Worm (Caenorhabditis elegans) whole organism, L2 larva: ENCODE data around the gene Y38H6C.8.

Experiments used
- C34F6.9 ChIP-seq: fragments of 150-350 bp; optimal IDR thresholded peaks from 2 replicates; lab custom pipeline; 2014; ENCODE audit warnings: missing biosample characterization, missing genetic modification characterization
- R02D3.7 ChIP-seq: fragments of 150-350 bp; optimal IDR thresholded peaks from 2 replicates; lab custom pipeline; 2014; ENCODE audit warnings: missing biosample characterization, missing genetic modification characterization
- Y55F3AM.14 ChIP-seq: fragments of 200-800 bp; sonication (Bioruptor generic); optimal IDR thresholded peaks from 2 replicates; lab custom pipeline; 2018; ENCODE audit warnings: mild to moderate bottlenecking, missing genetic modification characterization, missing compliant biosample characterization
- ZK546.5 ChIP-seq: sonication (generic microtip); optimal IDR thresholded peaks from 2 replicates; lab custom pipeline; 2017; ENCODE audit warnings: missing biosample characterization, missing genetic modification characterization
- alr-1 ChIP-seq: fragments of 150-350 bp; optimal IDR thresholded peaks from 2 replicates; lab custom pipeline; 2014; ENCODE audit warnings: missing biosample characterization, missing genetic modification characterization
- aly-2 ChIP-seq: fragments of 150-350 bp; optimal IDR thresholded peaks from 2 replicates; lab custom pipeline; 2014; ENCODE audit warnings: missing biosample characterization, missing genetic modification characterization
- ama-1 ChIP-seq: fragments of 150-350 bp; optimal IDR thresholded peaks from 2 replicates; lab custom pipeline; 2018; ENCODE audit warnings: inconsistent platforms
- blmp-1 ChIP-seq: sonication (generic microtip); optimal IDR thresholded peaks from 2 replicates; lab custom pipeline; 2017; ENCODE audit warnings: missing genetic modification characterization, mild to moderate bottlenecking, missing compliant biosample characterization, antibody characterized with exemption, moderate library complexity; ENCODE audit not compliant: insufficient read depth
- ceh-16 ChIP-seq: fragments of 150-350 bp; optimal IDR thresholded peaks from 2 replicates; lab custom pipeline; 2014; ENCODE audit warnings: missing biosample characterization, missing genetic modification characterization
- ceh-82 ChIP-seq: fragments of 150-350 bp; optimal IDR thresholded peaks from 2 replicates; lab custom pipeline; 2014; ENCODE audit warnings: missing biosample characterization, missing genetic modification characterization
- dmd-4 ChIP-seq: sonication (generic microtip); optimal IDR thresholded peaks from 2 replicates; lab custom pipeline; 2017; ENCODE audit warnings: missing biosample characterization, missing genetic modification characterization
- egl-27 ChIP-seq: sonication (generic microtip); optimal IDR thresholded peaks from 3 replicates; lab custom pipeline; 2017; ENCODE audit warnings: missing biosample characterization, missing genetic modification reagents, missing genetic modification characterization
- elt-1 ChIP-seq: fragments of 150-350 bp; optimal IDR thresholded peaks from 2 replicates; lab custom pipeline; 2014; ENCODE audit warnings: missing biosample characterization, missing genetic modification characterization
- elt-3 ChIP-seq: sonication (generic microtip); optimal IDR thresholded peaks from 2 replicates; lab custom pipeline; 2017; ENCODE audit warnings: missing biosample characterization, missing genetic modification characterization
- gmeb-1 ChIP-seq: fragments of 150-350 bp; optimal IDR thresholded peaks from 2 replicates; lab custom pipeline; 2014; ENCODE audit warnings: missing biosample characterization, missing genetic modification characterization
- lin-11 ChIP-seq: fragments of 150-350 bp; sonication (generic microtip); optimal IDR thresholded peaks from 2 replicates; lab custom pipeline; 2014; ENCODE audit warnings: missing biosample characterization, missing genetic modification characterization, inconsistent platforms, mixed read lengths
- lin-13 ChIP-seq: fragments of 150-350 bp; optimal IDR thresholded peaks from 2 replicates; lab custom pipeline; 2014; ENCODE audit warnings: missing biosample characterization, missing genetic modification reagents, missing genetic modification characterization
- mdl-1 ChIP-seq, 2 experiments: fragments of 150-350 bp in 1 of 2; sonication (generic microtip) in 1 of 2; optimal IDR thresholded peaks; 2 replicates each; lab custom pipeline; 2017; ENCODE audit warnings: missing biosample characterization in 2 of 2, missing genetic modification characterization in 2 of 2
- nhr-10 ChIP-seq: sonication (generic microtip); optimal IDR thresholded peaks from 2 replicates; lab custom pipeline; 2017; ENCODE audit warnings: missing biosample characterization, missing genetic modification characterization
- nhr-12 ChIP-seq: fragments of 150-350 bp; optimal IDR thresholded peaks from 2 replicates; lab custom pipeline; 2014; ENCODE audit warnings: missing biosample characterization, missing genetic modification characterization
- nhr-21 ChIP-seq: fragments of 150-350 bp; optimal IDR thresholded peaks from 2 replicates; lab custom pipeline; 2014; ENCODE audit warnings: missing biosample characterization, missing genetic modification characterization
- nhr-237 ChIP-seq: fragments of 150-350 bp; optimal IDR thresholded peaks from 2 replicates; lab custom pipeline; 2014; ENCODE audit warnings: missing biosample characterization, missing genetic modification characterization
- nhr-25 ChIP-seq: fragments of 150-350 bp; sonication (generic microtip); optimal IDR thresholded peaks from 3 replicates; lab custom pipeline; 2014; ENCODE audit warnings: missing biosample characterization, missing genetic modification characterization
- peb-1 ChIP-seq: fragments of 150-350 bp; optimal IDR thresholded peaks from 2 replicates; lab custom pipeline; 2014; ENCODE audit warnings: missing biosample characterization, missing genetic modification characterization
- sem-4 ChIP-seq: fragments of 150-350 bp; optimal IDR thresholded peaks from 2 replicates; lab custom pipeline; 2014; ENCODE audit warnings: missing biosample characterization, missing genetic modification reagents, missing genetic modification characterization
- skn-1 ChIP-seq: sonication (generic microtip); optimal IDR thresholded peaks from 2 replicates; lab custom pipeline; 2017; ENCODE audit warnings: missing biosample characterization, missing genetic modification characterization
- sma-3 ChIP-seq: sonication (generic microtip); optimal IDR thresholded peaks from 2 replicates; lab custom pipeline; 2016; ENCODE audit warnings: missing genetic modification reagents, missing genetic modification characterization, missing compliant biosample characterization
- unc-39 ChIP-seq: fragments of 150-350 bp; optimal IDR thresholded peaks from 2 replicates; lab custom pipeline; 2014; ENCODE audit warnings: missing biosample characterization, missing genetic modification characterization
- unc-55 ChIP-seq: fragments of 150-350 bp; sonication (generic microtip); optimal IDR thresholded peaks from 3 replicates; lab custom pipeline; 2014; ENCODE audit warnings: missing biosample characterization, missing genetic modification reagents, missing genetic modification characterization
- unc-62 ChIP-seq: fragments of 150-350 bp; optimal IDR thresholded peaks from 2 replicates; lab custom pipeline; 2014; ENCODE audit warnings: missing biosample characterization, missing genetic modification reagents, missing genetic modification characterization
- zag-1 ChIP-seq: fragments of 150-350 bp; optimal IDR thresholded peaks from 2 replicates; lab custom pipeline; 2014; ENCODE audit warnings: missing biosample characterization, missing genetic modification characterization
- ztf-11 ChIP-seq: sonication (generic microtip); optimal IDR thresholded peaks from 2 replicates; lab custom pipeline; 2017; ENCODE audit warnings: missing biosample characterization, missing genetic modification characterization
- ztf-4 ChIP-seq: fragments of 150-350 bp; optimal IDR thresholded peaks from 2 replicates; lab custom pipeline; 2014; ENCODE audit warnings: missing biosample characterization, missing genetic modification characterization

Gene Y38H6C.8

ce11 chrV:20547048-20547447 is 33.3 kb downstream of the Y38H6C.8 start, which contains the start of gene Y38H6C.18:
TSS of gene Y38H6C.18 (minus strand) at chrV:20547148.
- TF ChIP-seq sem-4 (tag; lab: Kevin White, UChicago): no peak
- TF ChIP-seq ceh-82 (tag; lab: Kevin White, UChicago): no peak
- no peak for TF ChIP-seq C34F6.9 (tag; lab: Kevin White, UChicago)
- TF ChIP-seq Y55F3AM.14 (GFP tag; lab: Kevin White, UChicago): no peak
- TF ChIP-seq unc-39 (tag; lab: Kevin White, UChicago): no peak
- TF ChIP-seq alr-1 (tag; lab: Kevin White, UChicago): no peak
- TF ChIP-seq lin-11: no peak
- TF ChIP-seq ZK546.5 (tag; lab: Kevin White, UChicago): no peak
- no peak for TF ChIP-seq aly-2
- TF ChIP-seq skn-1 (tag; lab: Kevin White, UChicago): no peak
- TF ChIP-seq blmp-1 (tag; lab: Kevin White, UChicago): no peak
- TF ChIP-seq nhr-25 (tag; lab: Kevin White, UChicago): no peak
- TF ChIP-seq ceh-16 (tag; lab: Kevin White, UChicago): no peak

- TF ChIP-seq lin-13 (GFP tag; lab: Kevin White, UChicago): no peak
- TF ChIP-seq ceh-82 (tag; lab: Kevin White, UChicago): no peak
- TF ChIP-seq aly-2: no peak
- no peak for TF ChIP-seq gmeb-1 (tag; lab: Kevin White, UChicago)
- TF ChIP-seq, all 48 proteins: peak for 0
Measured at ce11 chrV:20551096-20551495, 37.3 kb downstream of the Y38H6C.8 start, which contains the start of gene Y38H6C.20. TSS of gene Y38H6C.20 (minus strand) at chrV:20551196.

ce11 chrV:20552971-20553370 is 39.2 kb downstream of the Y38H6C.8 start, which contains the start of gene vmo-1:
TSS of gene vmo-1 (minus strand) at chrV:20553071.
- TF ChIP-seq lin-11: no peak
- TF ChIP-seq unc-39 (tag; lab: Kevin White, UChicago): no peak
- no peak for TF ChIP-seq ama-1 (lab: Kevin White, UChicago)
- no peak for TF ChIP-seq ztf-11 (tag; lab: Kevin White, UChicago)
- no peak for TF ChIP-seq egl-27 (tag; lab: Kevin White, UChicago)
- no peak for TF ChIP-seq sma-3
- no peak for TF ChIP-seq peb-1 (tag; lab: Kevin White, UChicago)

- TF ChIP-seq ztf-4 (tag; lab: Kevin White, UChicago) (no peak), unc-55 (GFP tag; lab: Kevin White, UChicago) (no peak), nhr-21 (tag; lab: Kevin White, UChicago) (no peak), dmd-4 (no peak), mdl-1 (tag; optimal IDR thresholded peaks at IDR 0.05; lab: Kevin White, UChicago) (no peak), C34F6.9 (tag; lab: Kevin White, UChicago) (no peak), nhr-237 (tag; lab: Kevin White, UChicago) (no peak), elt-1 (tag; lab: Kevin White, UChicago) (no peak), alr-1 (tag; lab: Kevin White, UChicago) (no peak), nhr-12 (tag; lab: Kevin White, UChicago) (no peak), blmp-1 (tag; lab: Kevin White, UChicago) (no peak), nhr-10 (tag; lab: Kevin White, UChicago) (no peak), unc-62 (GFP tag; lab: Kevin White, UChicago) (no peak), sma-3 (no peak), zag-1 (tag; lab: Kevin White, UChicago) (no peak), elt-3 (tag; lab: Kevin White, UChicago) (no peak)
- TF ChIP-seq, all 48 proteins: peak for 0
Measured at ce11 chrV:20555120-20555519, 41.4 kb downstream of the Y38H6C.8 start, which contains the start of gene Y38H6C.21. TSS of gene Y38H6C.21 (minus strand) at chrV:20555267.

- TF ChIP-seq ztf-11 (tag; lab: Kevin White, UChicago): no peak
- no peak for TF ChIP-seq R02D3.7 (tag; lab: Kevin White, UChicago)
- TF ChIP-seq unc-62 (GFP tag; lab: Kevin White, UChicago): no peak
- no peak for TF ChIP-seq ZK546.5 (tag; lab: Kevin White, UChicago)
- TF ChIP-seq peb-1 (tag; lab: Kevin White, UChicago): no peak
- no peak for TF ChIP-seq elt-1 (tag; lab: Kevin White, UChicago)
- no peak for TF ChIP-seq Y55F3AM.14 (GFP tag; lab: Kevin White, UChicago)
- TF ChIP-seq elt-3 (tag; lab: Kevin White, UChicago): no peak
- no peak for TF ChIP-seq alr-1 (tag; lab: Kevin White, UChicago)
Measured at ce11 chrV:20556260-20556659, 42.5 kb downstream of the Y38H6C.8 start, which contains the start of gene Y38H6C.23. TSS of gene Y38H6C.23 (minus strand) at chrV:20556360.
